Fruit fly (Drosophila melanogaster): ENCODE results near the gene Gba1a.

Gba1a gene

DNA sequence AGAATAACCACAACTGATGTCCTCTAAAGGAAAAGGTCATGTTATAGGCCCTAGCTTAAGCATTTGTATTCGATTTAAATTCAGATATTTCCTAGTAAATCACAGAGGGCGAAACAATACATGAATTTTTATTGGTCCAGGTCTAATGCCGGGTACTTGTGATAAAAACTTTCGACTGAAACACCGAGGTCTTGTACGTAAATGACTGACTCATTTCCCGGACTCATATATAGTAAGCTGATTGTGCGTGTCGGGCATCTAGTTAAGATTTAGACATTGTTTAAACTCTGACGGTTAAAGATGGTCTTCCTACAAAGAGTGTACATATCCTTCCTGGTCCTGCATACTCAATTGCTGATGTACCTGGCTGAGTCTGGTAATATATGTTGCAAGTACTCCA is 18.2 kb upstream of the Gba1a start, which contains the start of gene CG16710:
CG16710 (plus strand) TSS at position 301 of the 400 bp plus-strand sequence.
- TF ChIP-seq CG17806 (tag; optimal IDR thresholded peaks at IDR 0.05) (no peak), Pif1B (GFP tag; optimal IDR thresholded peaks at IDR 0.05) (no peak), gl (tag; optimal IDR thresholded peaks at IDR 0.05) (no peak), CG34367 (tag; optimal IDR thresholded peaks at IDR 0.05) (no peak), Ets98B (GFP tag; IDR thresholded peaks at IDR 0.05) (no peak)

DNA sequence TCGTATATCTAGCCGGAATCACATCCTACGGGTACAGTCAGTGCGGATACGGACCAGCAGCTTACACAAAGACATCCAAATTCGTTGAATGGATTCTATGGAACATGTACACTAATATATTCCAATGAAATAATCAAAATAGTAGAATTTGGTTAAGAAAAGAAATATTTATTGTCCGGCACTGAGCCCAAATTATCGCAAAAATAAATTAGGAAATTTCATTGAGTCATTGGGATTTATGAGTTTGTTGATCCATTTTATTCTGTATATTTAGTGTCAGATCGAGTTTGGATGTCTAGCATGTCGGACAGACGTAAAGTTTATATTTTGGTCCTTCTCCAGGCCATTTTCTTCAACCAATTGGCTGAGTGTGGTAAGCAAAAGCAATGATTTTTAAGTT is 16.7 kb upstream of the Gba1a start, which contains the start of gene CG18754:
CG18754 (plus strand) TSS at position 301 of the 400 bp plus-strand sequence.
- no peak for TF ChIP-seq CG9948 (tag; optimal IDR thresholded peaks at IDR 0.05)
- TF ChIP-seq CG8159 (tag; optimal IDR thresholded peaks at IDR 0.05) = no peak
- no peak for TF ChIP-seq CG10348 (GFP tag; IDR thresholded peaks at IDR 0.05)
- no peak for TF ChIP-seq fd96Ca (GFP tag; IDR thresholded peaks at IDR 0.05)
- no peak for TF ChIP-seq Ets98B (GFP tag; IDR thresholded peaks at IDR 0.05)
- TF ChIP-seq Pif1B (GFP tag; optimal IDR thresholded peaks at IDR 0.05) = no peak
- no peak for TF ChIP-seq gl (tag; optimal IDR thresholded peaks at IDR 0.05)
- TF ChIP-seq CG17806 (tag; optimal IDR thresholded peaks at IDR 0.05) = no peak
- no peak for TF ChIP-seq Pif1A (GFP tag; optimal IDR thresholded peaks at IDR 0.05)
- TF ChIP-seq CG15710 (tag; optimal IDR thresholded peaks at IDR 0.05) = no peak
- TF ChIP-seq CG4496 (GFP tag; IDR thresholded peaks at IDR 0.05) = no peak
- no peak for TF ChIP-seq rn (GFP tag; IDR thresholded peaks at IDR 0.05)
- TF ChIP-seq CG12605 (GFP tag; IDR thresholded peaks at IDR 0.05) = no peak

DNA sequence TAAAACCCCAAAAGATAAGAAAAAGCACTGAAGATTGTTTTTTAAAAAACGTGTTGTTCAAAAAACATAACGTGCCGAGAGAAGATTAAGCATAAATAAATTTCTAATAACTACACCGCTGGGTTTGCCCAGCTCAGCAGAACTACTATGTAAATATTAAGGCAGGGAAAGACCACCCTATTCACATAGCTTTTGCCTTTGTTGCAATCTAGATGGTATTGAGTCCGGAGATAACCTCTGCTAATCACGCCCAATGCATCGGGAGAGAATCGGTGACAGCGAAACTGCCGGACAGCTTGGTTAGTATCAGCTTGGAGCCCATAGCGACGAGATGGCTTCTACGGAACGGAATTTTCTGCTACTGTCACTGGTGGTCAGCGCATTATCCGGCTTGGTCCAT is 14.5 kb upstream of the Gba1a start, which contains the start of gene SPE:
SPE (plus strand) TSS at position 301 of the 400 bp plus-strand sequence.
- TF ChIP-seq CG8301 (tag; optimal IDR thresholded peaks at IDR 0.05) = no peak
- no peak for TF ChIP-seq Pif1A (GFP tag; optimal IDR thresholded peaks at IDR 0.05)
- no peak for TF ChIP-seq CG8159 (tag; optimal IDR thresholded peaks at IDR 0.05)
- no peak for TF ChIP-seq CG34367 (tag; optimal IDR thresholded peaks at IDR 0.05)
- TF ChIP-seq CG14655 (GFP tag; optimal IDR thresholded peaks at IDR 0.05) = no peak
- TF ChIP-seq CG12605 (GFP tag; IDR thresholded peaks at IDR 0.05) = no peak
- TF ChIP-seq Snoo (tag; optimal IDR thresholded peaks at IDR 0.05) = no peak
- no peak for TF ChIP-seq CG15710 (tag; optimal IDR thresholded peaks at IDR 0.05)
- no peak for TF ChIP-seq fd96Ca (GFP tag; IDR thresholded peaks at IDR 0.05)
- TF ChIP-seq CG17806 (tag; optimal IDR thresholded peaks at IDR 0.05) = no peak
- no peak for TF ChIP-seq Ets98B (GFP tag; IDR thresholded peaks at IDR 0.05)
- TF ChIP-seq CG4496 (GFP tag; IDR thresholded peaks at IDR 0.05) = no peak
- no peak for TF ChIP-seq CG10348 (GFP tag; IDR thresholded peaks at IDR 0.05)

DNA sequence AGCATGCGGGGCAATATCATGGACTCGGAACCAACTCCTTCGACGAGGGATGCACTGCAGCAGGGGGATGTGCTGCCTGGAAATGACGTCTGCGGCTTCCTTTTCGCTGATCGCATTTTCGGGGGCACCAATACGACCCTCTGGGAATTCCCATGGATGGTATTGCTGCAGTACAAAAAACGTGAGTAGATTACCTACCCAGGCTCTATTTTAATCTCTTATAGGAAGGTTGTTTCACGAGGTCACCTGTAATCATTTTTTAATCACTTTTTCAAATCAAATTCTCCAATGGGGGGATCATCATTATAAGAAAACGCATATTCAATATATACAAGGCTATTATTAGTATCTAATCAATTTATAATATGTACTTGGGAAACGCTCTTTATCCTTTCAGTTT is 13.5 kb upstream of the Gba1a start:
- TF ChIP-seq CG8301 (tag; optimal IDR thresholded peaks at IDR 0.05) (no peak), CG9948 (tag; optimal IDR thresholded peaks at IDR 0.05) (no peak), CG12605 (GFP tag; IDR thresholded peaks at IDR 0.05) (no peak), CG32121 (GFP tag; IDR thresholded peaks at IDR 0.05) (no peak), CG17806 (tag; optimal IDR thresholded peaks at IDR 0.05) (no peak)

DNA sequence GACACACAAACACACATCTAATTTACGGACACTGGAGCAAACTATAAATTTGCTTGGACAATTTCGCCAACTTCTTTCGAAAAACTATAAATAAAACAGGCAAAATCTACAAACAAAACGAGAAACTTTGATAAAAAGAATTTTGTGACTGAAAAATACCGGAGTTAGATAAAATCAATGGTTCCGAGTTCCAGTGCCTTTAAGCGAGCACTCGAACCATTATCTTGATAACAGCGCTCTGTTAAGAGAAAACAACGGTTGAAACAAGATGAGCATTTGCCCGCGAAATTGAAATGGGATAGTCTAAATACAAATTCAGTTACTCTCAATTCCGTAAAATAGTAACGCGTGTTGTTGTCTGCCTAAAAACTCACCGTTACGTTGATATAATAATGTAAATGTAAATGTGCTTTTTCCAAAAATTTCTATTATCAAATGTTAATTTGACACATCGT is 5.8 kb upstream of the Gba1a start, which contains the start of gene CG10254:
CG10254 (minus strand) TSS at position 405 of the 455 bp plus-strand sequence.
- TF ChIP-seq CG4496 (GFP tag; IDR thresholded peaks at IDR 0.05) (no peak), CG9948 (tag; optimal IDR thresholded peaks at IDR 0.05) (no peak), Pif1B (GFP tag; optimal IDR thresholded peaks at IDR 0.05) (no peak), CG15710 (tag; optimal IDR thresholded peaks at IDR 0.05) (no peak), CG10348 (GFP tag; IDR thresholded peaks at IDR 0.05) (no peak), Ets98B (GFP tag; IDR thresholded peaks at IDR 0.05) (no peak), D1 (tag; optimal IDR thresholded peaks at IDR 0.05) (no peak), CG8159 (tag; optimal IDR thresholded peaks at IDR 0.05) (no peak), CG17806 (tag; optimal IDR thresholded peaks at IDR 0.05) (no peak), rn (GFP tag; IDR thresholded peaks at IDR 0.05) (no peak), CG14655 (GFP tag; optimal IDR thresholded peaks at IDR 0.05) (no peak), fd96Ca (GFP tag; IDR thresholded peaks at IDR 0.05) (no peak), CG8301 (tag; optimal IDR thresholded peaks at IDR 0.05) (no peak), CG34367 (tag; optimal IDR thresholded peaks at IDR 0.05) (no peak), gl (tag; optimal IDR thresholded peaks at IDR 0.05) (no peak), CG32121 (GFP tag; IDR thresholded peaks at IDR 0.05) (no peak), CG12605 (GFP tag; IDR thresholded peaks at IDR 0.05) (no peak), Snoo (tag; optimal IDR thresholded peaks at IDR 0.05) (no peak), EcR (GFP tag; optimal IDR thresholded peaks at IDR 0.05) (no peak)

DNA sequence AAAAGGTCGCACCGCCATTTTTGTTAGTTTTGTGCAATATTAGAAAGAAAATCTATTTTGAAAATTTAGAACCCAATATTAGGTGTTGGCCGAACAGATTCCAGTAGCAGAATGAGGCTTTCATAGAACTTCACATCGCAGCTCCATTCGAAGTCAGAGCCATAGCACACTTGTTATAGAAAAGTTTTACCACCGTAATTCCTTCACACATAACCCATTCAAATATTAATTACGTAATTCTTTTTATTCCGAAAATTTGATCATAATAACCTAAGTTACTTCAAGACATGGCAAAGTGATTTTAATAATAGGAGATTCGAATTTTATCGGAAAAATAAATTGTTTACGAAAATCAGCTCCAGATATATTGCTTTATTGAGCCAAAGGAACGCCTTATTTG is 4.3 kb upstream of the Gba1a start, which contains the start of gene CG10252:
CG10252 (minus strand) TSS at position 101 of the 400 bp plus-strand sequence.
- TF ChIP-seq Pif1A (GFP tag; optimal IDR thresholded peaks at IDR 0.05) = no peak
- TF ChIP-seq CG8159 (tag; optimal IDR thresholded peaks at IDR 0.05) = no peak
- TF ChIP-seq CG10348 (GFP tag; IDR thresholded peaks at IDR 0.05) = no peak
- TF ChIP-seq CG17806 (tag; optimal IDR thresholded peaks at IDR 0.05) = no peak
- TF ChIP-seq fd96Ca (GFP tag; IDR thresholded peaks at IDR 0.05) = no peak
- no peak for TF ChIP-seq CG32121 (GFP tag; IDR thresholded peaks at IDR 0.05)

DNA sequence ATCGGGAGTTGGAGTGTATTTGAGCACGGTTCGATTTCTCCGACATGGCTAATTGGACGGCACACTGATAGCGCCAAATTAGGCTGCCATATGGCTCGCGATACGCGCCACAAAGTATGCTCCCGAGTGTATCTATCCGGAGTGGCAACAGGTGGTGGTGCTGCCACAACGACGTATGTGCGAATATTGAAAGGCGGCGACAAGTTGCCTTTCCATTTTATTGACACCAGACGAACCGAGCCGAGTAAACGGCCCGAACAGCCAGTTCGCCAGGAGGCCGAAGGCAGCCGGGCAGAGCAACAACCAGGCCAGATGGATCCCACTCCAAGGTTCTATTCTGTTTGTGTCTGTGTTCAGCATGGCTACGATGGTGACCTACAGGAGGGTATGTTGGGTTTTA is 1.6 kb upstream of the Gba1a start, which contains the start of gene prt:
prt (minus strand) TSS at position 193 of the 400 bp plus-strand sequence.
- TF ChIP-seq CG17806 (tag; optimal IDR thresholded peaks at IDR 0.05) = no peak
- no peak for TF ChIP-seq CG10348 (GFP tag; IDR thresholded peaks at IDR 0.05)
- TF ChIP-seq CG34367 (tag; optimal IDR thresholded peaks at IDR 0.05) = no peak
- TF ChIP-seq CG4496 (GFP tag; IDR thresholded peaks at IDR 0.05) = no peak
- TF ChIP-seq CG12605 (GFP tag; IDR thresholded peaks at IDR 0.05) = peak; percentile 70
- no peak for TF ChIP-seq rn (GFP tag; IDR thresholded peaks at IDR 0.05)

All from whole organism, pupa.